Worm (Caenorhabditis elegans) whole organism, L2 larva: ENCODE results near the gene kgb-2.

ENCODE experiments used
- F13H6.1 ChIP-seq: sonication (generic microtip); optimal IDR thresholded peaks from 2 replicates; lab custom pipeline; 2016; ENCODE audit warnings: missing genetic modification characterization, missing compliant biosample characterization
- R02D3.7 ChIP-seq: fragments of 150-350 bp; optimal IDR thresholded peaks from 2 replicates; lab custom pipeline; 2014; ENCODE audit warnings: missing biosample characterization, missing genetic modification characterization
- ZK546.5 ChIP-seq: sonication (generic microtip); optimal IDR thresholded peaks from 2 replicates; lab custom pipeline; 2017; ENCODE audit warnings: missing biosample characterization, missing genetic modification characterization
- alr-1 ChIP-seq: fragments of 150-350 bp; optimal IDR thresholded peaks from 2 replicates; lab custom pipeline; 2014; ENCODE audit warnings: missing biosample characterization, missing genetic modification characterization
- aly-2 ChIP-seq: fragments of 150-350 bp; optimal IDR thresholded peaks from 2 replicates; lab custom pipeline; 2014; ENCODE audit warnings: missing biosample characterization, missing genetic modification characterization
- ama-1 ChIP-seq: fragments of 150-350 bp; optimal IDR thresholded peaks from 2 replicates; lab custom pipeline; 2018; ENCODE audit warnings: inconsistent platforms
- ceh-16 ChIP-seq: fragments of 150-350 bp; optimal IDR thresholded peaks from 2 replicates; lab custom pipeline; 2014; ENCODE audit warnings: missing biosample characterization, missing genetic modification characterization
- ceh-82 ChIP-seq: fragments of 150-350 bp; optimal IDR thresholded peaks from 2 replicates; lab custom pipeline; 2014; ENCODE audit warnings: missing biosample characterization, missing genetic modification characterization
- crh-2 ChIP-seq: sonication (generic microtip); optimal IDR thresholded peaks from 2 replicates; lab custom pipeline; 2017; ENCODE audit warnings: missing biosample characterization, missing genetic modification characterization
- dmd-4 ChIP-seq: sonication (generic microtip); optimal IDR thresholded peaks from 2 replicates; lab custom pipeline; 2017; ENCODE audit warnings: missing biosample characterization, missing genetic modification characterization
- egl-27 ChIP-seq: sonication (generic microtip); optimal IDR thresholded peaks from 3 replicates; lab custom pipeline; 2017; ENCODE audit warnings: missing biosample characterization, missing genetic modification reagents, missing genetic modification characterization
- elt-1 ChIP-seq: fragments of 150-350 bp; optimal IDR thresholded peaks from 2 replicates; lab custom pipeline; 2014; ENCODE audit warnings: missing biosample characterization, missing genetic modification characterization
- fos-1 ChIP-seq: fragments of 150-350 bp; optimal IDR thresholded peaks from 2 replicates; lab custom pipeline; 2014; ENCODE audit warnings: missing biosample characterization, missing genetic modification characterization
- gmeb-1 ChIP-seq: fragments of 150-350 bp; optimal IDR thresholded peaks from 2 replicates; lab custom pipeline; 2014; ENCODE audit warnings: missing biosample characterization, missing genetic modification characterization
- lin-11 ChIP-seq: fragments of 150-350 bp; sonication (generic microtip); optimal IDR thresholded peaks from 2 replicates; lab custom pipeline; 2014; ENCODE audit warnings: missing biosample characterization, missing genetic modification characterization, inconsistent platforms, mixed read lengths
- lin-13 ChIP-seq: fragments of 150-350 bp; optimal IDR thresholded peaks from 2 replicates; lab custom pipeline; 2014; ENCODE audit warnings: missing biosample characterization, missing genetic modification reagents, missing genetic modification characterization
- lin-39 ChIP-seq: fragments of 150-350 bp; optimal IDR thresholded peaks from 2 replicates; lab custom pipeline; 2014; ENCODE audit warnings: missing biosample characterization, missing genetic modification reagents, missing genetic modification characterization
- lsy-2 ChIP-seq, 2 experiments: fragments of 150-350 bp in 1 of 2; sonication (generic microtip) in 1 of 2; optimal IDR thresholded peaks; 2 replicates each; lab custom pipeline; 2014 to 2017; ENCODE audit warnings: missing biosample characterization in 2 of 2, missing genetic modification characterization in 2 of 2
- mab-5 ChIP-seq: fragments of 150-350 bp; optimal IDR thresholded peaks from 2 replicates; lab custom pipeline; 2014; ENCODE audit warnings: missing biosample characterization, missing genetic modification characterization
- mbf-1 ChIP-seq: sonication (generic microtip); optimal IDR thresholded peaks from 2 replicates; lab custom pipeline; 2017; ENCODE audit warnings: missing biosample characterization, missing genetic modification characterization
- mdl-1 ChIP-seq, 2 experiments: fragments of 150-350 bp in 1 of 2; sonication (generic microtip) in 1 of 2; optimal IDR thresholded peaks; 2 replicates each; lab custom pipeline; 2017; ENCODE audit warnings: missing biosample characterization in 2 of 2, missing genetic modification characterization in 2 of 2
- nhr-10 ChIP-seq: sonication (generic microtip); optimal IDR thresholded peaks from 2 replicates; lab custom pipeline; 2017; ENCODE audit warnings: missing biosample characterization, missing genetic modification characterization
- nhr-11 ChIP-seq: fragments of 150-350 bp; optimal IDR thresholded peaks from 2 replicates; lab custom pipeline; 2014; ENCODE audit warnings: missing biosample characterization, missing genetic modification characterization
- nhr-12 ChIP-seq: fragments of 150-350 bp; optimal IDR thresholded peaks from 2 replicates; lab custom pipeline; 2014; ENCODE audit warnings: missing biosample characterization, missing genetic modification characterization
- nhr-129 ChIP-seq: fragments of 150-350 bp; optimal IDR thresholded peaks from 2 replicates; lab custom pipeline; 2014; ENCODE audit warnings: missing biosample characterization, missing genetic modification characterization
- nhr-23 ChIP-seq: fragments of 150-350 bp; optimal IDR thresholded peaks from 2 replicates; lab custom pipeline; 2014; ENCODE audit warnings: missing biosample characterization, missing genetic modification reagents, missing genetic modification characterization
- nhr-25 ChIP-seq: fragments of 150-350 bp; sonication (generic microtip); optimal IDR thresholded peaks from 3 replicates; lab custom pipeline; 2014; ENCODE audit warnings: missing biosample characterization, missing genetic modification characterization
- nhr-6 ChIP-seq: fragments of 150-350 bp; optimal IDR thresholded peaks from 2 replicates; lab custom pipeline; 2014; ENCODE audit warnings: missing biosample characterization, missing genetic modification characterization
- nhr-77 ChIP-seq: fragments of 150-350 bp; optimal IDR thresholded peaks from 2 replicates; lab custom pipeline; 2014; ENCODE audit warnings: missing biosample characterization, missing genetic modification characterization
- peb-1 ChIP-seq: fragments of 150-350 bp; optimal IDR thresholded peaks from 2 replicates; lab custom pipeline; 2014; ENCODE audit warnings: missing biosample characterization, missing genetic modification characterization
- sem-4 ChIP-seq: fragments of 150-350 bp; optimal IDR thresholded peaks from 2 replicates; lab custom pipeline; 2014; ENCODE audit warnings: missing biosample characterization, missing genetic modification reagents, missing genetic modification characterization
- skn-1 ChIP-seq: sonication (generic microtip); optimal IDR thresholded peaks from 2 replicates; lab custom pipeline; 2017; ENCODE audit warnings: missing biosample characterization, missing genetic modification characterization
- sma-3 ChIP-seq: sonication (generic microtip); optimal IDR thresholded peaks from 2 replicates; lab custom pipeline; 2016; ENCODE audit warnings: missing genetic modification reagents, missing genetic modification characterization, missing compliant biosample characterization
- sma-9 ChIP-seq, 2 experiments: fragments of 150-350 bp in 1 of 2; sonication (generic microtip) in 1 of 2; optimal IDR thresholded peaks; 2 replicates each; lab custom pipeline; 2014 to 2016; ENCODE audit warnings: missing genetic modification characterization in 2 of 2, mild to moderate bottlenecking in 1 of 2, missing biosample characterization in 1 of 2, missing compliant biosample characterization in 1 of 2, missing genetic modification reagents in 1 of 2, moderate library complexity in 1 of 2
- snpc-4 ChIP-seq: fragments of 150-350 bp; optimal IDR thresholded peaks from 2 replicates; lab custom pipeline; 2014; ENCODE audit warnings: missing biosample characterization, missing genetic modification characterization
- unc-39 ChIP-seq: fragments of 150-350 bp; optimal IDR thresholded peaks from 2 replicates; lab custom pipeline; 2014; ENCODE audit warnings: missing biosample characterization, missing genetic modification characterization
- unc-55 ChIP-seq: fragments of 150-350 bp; sonication (generic microtip); optimal IDR thresholded peaks from 3 replicates; lab custom pipeline; 2014; ENCODE audit warnings: missing biosample characterization, missing genetic modification reagents, missing genetic modification characterization
- unc-62 ChIP-seq: fragments of 150-350 bp; optimal IDR thresholded peaks from 2 replicates; lab custom pipeline; 2014; ENCODE audit warnings: missing biosample characterization, missing genetic modification reagents, missing genetic modification characterization
- zag-1 ChIP-seq: fragments of 150-350 bp; optimal IDR thresholded peaks from 2 replicates; lab custom pipeline; 2014; ENCODE audit warnings: missing biosample characterization, missing genetic modification characterization
- ztf-1 ChIP-seq: fragments of 200-800 bp; sonication (Bioruptor generic); conservative IDR thresholded peaks from 2 replicates; pipeline ENCODE4 v1.3.6; 2022; ENCODE audit warnings: missing genetic modification characterization, missing compliant biosample characterization
- ztf-11 ChIP-seq: sonication (generic microtip); optimal IDR thresholded peaks from 2 replicates; lab custom pipeline; 2017; ENCODE audit warnings: missing biosample characterization, missing genetic modification characterization
- ztf-4 ChIP-seq: fragments of 150-350 bp; optimal IDR thresholded peaks from 2 replicates; lab custom pipeline; 2014; ENCODE audit warnings: missing biosample characterization, missing genetic modification characterization

The kgb-2 gene

DNA sequence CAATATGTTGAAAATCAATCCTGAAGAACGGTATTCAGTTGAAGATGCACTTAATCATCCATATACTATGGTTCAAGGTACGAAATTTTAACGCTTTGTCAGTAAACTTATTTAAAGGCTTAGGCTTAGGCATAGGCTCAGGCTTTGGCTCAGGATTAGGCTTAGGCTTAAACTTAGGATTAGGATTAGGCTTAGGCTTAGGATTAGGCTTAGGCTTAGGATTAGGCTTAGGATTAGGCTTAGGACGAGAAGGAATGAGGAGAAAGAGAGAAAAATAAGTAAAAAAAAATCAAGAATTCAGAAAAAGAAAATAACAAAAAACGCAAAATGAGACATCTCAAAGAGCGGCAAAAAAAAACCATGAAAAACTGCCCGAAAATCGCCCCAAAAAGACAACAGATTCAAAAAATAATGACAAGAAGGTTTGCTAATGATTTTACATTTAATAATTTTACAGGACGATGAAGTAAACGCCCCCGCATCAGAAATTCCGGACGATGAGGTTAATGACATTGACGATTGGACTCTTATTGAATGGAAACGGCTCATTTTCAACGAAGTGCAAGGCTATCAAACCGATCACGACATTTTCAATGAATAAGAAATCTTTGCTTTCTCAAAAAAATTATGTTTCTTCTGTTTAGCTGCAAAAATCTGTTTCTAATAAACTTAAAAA is 2.1 kb downstream of the kgb-2 start:
- TF ChIP-seq aly-2 (tag; lab: Kevin White, UChicago) (no peak), alr-1 (tag; lab: Kevin White, UChicago) (no peak), gmeb-1 (tag; lab: Kevin White, UChicago) (no peak), skn-1 (no peak), dmd-4 (tag; lab: Kevin White, UChicago) (no peak), ztf-11 (tag; lab: Kevin White, UChicago) (no peak), ceh-82 (tag; lab: Kevin White, UChicago) (no peak), nhr-25 (tag; lab: Kevin White, UChicago) (no peak), zag-1 (no peak), unc-55 (GFP tag; lab: Kevin White, UChicago) (no peak), nhr-12 (no peak), nhr-77 (tag; lab: Kevin White, UChicago) (no peak), nhr-23 (tag; lab: Kevin White, UChicago) (no peak), ZK546.5 (tag; lab: Kevin White, UChicago) (no peak), lin-11 (no peak), peb-1 (tag; lab: Kevin White, UChicago) (no peak), mdl-1 (tag; optimal IDR thresholded peaks at IDR 0.05; lab: Kevin White, UChicago) (no peak), elt-1 (tag; lab: Kevin White, UChicago) (no peak)

ce11 chrIV:3610987-3611386 is 4.4 kb downstream of the kgb-2 start:
- TF ChIP-seq mdl-1 (tag; optimal IDR thresholded peaks at IDR 0.05; lab: Kevin White, UChicago) (no peak), ZK546.5 (tag; lab: Kevin White, UChicago) (no peak), lsy-2 (tag; optimal IDR thresholded peaks at IDR 0.05; lab: Kevin White, UChicago) (no peak), lin-13 (no peak), skn-1 (no peak), F13H6.1 (no peak), egl-27 (tag; lab: Kevin White, UChicago) (no peak), unc-55 (GFP tag; lab: Kevin White, UChicago) (no peak), unc-62 (no peak), ama-1 (no peak), elt-1 (tag; lab: Kevin White, UChicago) (no peak), lin-39 (no peak), nhr-10 (tag; lab: Kevin White, UChicago) (no peak), mab-5 (tag; lab: Kevin White, UChicago) (no peak), peb-1 (tag; lab: Kevin White, UChicago) (no peak), nhr-12 (no peak), ceh-82 (tag; lab: Kevin White, UChicago) (no peak), unc-39 (tag; lab: Kevin White, UChicago) (no peak), crh-2 (tag; lab: Kevin White, UChicago) (no peak)

- TF ChIP-seq ztf-4 (tag; lab: Kevin White, UChicago) (no peak), nhr-23 (tag; lab: Kevin White, UChicago) (no peak), mdl-1 (tag; optimal IDR thresholded peaks at IDR 0.05; lab: Kevin White, UChicago) (peak in 1 of 2 experiments; percentile 64), F13H6.1 (peak; percentile 63), sma-9 (GFP tag; optimal IDR thresholded peaks at IDR 0.05; lab: Kevin White, UChicago) (peak; percentile 52), sma-9 (tag; optimal IDR thresholded peaks at IDR 0.05; lab: Kevin White, UChicago) (no peak), gmeb-1 (tag; lab: Kevin White, UChicago) (peak; percentile 45), fos-1 (tag; lab: Kevin White, UChicago) (peak; percentile 59), crh-2 (tag; lab: Kevin White, UChicago) (peak; percentile 66), sma-3 (GFP tag; lab: Kevin White, UChicago) (peak; percentile 43), ceh-82 (tag; lab: Kevin White, UChicago) (no peak), ceh-16 (tag; lab: Kevin White, UChicago) (no peak), nhr-11 (tag; lab: Kevin White, UChicago) (no peak)
- TF ChIP-seq, all 48 proteins: peak for 7
Measured at ce11 chrIV:3611845-3612244, 5.3 kb downstream of the kgb-2 start.

DNA sequence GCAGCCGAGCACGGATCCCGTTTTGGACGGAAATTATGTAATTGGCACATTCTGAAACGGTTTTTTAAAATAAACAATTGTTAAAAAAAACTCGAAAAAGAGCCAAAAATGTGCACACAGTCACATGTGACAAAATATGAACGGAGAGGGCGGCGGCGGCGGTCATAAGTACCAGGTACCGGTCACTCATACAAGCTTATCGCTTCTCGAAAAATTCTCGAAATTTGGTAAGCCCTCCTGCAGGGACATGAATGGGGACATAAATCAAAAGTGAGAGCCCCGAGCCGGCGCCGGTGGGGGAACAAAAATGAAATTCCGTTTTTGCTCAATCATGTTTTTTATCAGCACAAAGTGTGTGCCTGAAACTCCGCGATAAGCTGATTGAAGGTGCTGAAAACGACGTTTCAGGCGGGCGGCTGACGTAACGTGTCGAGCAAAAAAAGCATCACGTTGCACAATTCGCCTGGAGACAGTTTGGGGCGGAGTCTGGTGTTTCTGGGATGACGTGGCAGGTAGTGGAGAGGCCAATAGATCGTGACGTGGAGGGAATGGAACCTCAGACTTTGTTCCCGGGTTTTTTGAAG is 6.5 kb downstream of the kgb-2 start, which contains the start of gene ltah-1.2:
ltah-1.2 (minus strand) TSS at position 51 of the 584 bp plus-strand sequence.
- no peak for TF ChIP-seq aly-2 (tag; lab: Kevin White, UChicago)
- TF ChIP-seq ceh-82 (tag; lab: Kevin White, UChicago): no peak
- TF ChIP-seq lsy-2 (tag; optimal IDR thresholded peaks at IDR 0.05; lab: Kevin White, UChicago): no peak
- no peak for TF ChIP-seq peb-1 (tag; lab: Kevin White, UChicago)
- TF ChIP-seq ztf-1 (GFP tag; lab: Robert Waterston, UW): no peak
- TF ChIP-seq snpc-4 (tag; lab: Kevin White, UChicago): no peak
- no peak for TF ChIP-seq mdl-1 (tag; optimal IDR thresholded peaks at IDR 0.05; lab: Kevin White, UChicago)
- no peak for TF ChIP-seq nhr-10 (tag; lab: Kevin White, UChicago)
- TF ChIP-seq nhr-6 (tag; lab: Kevin White, UChicago): no peak
- TF ChIP-seq F13H6.1: peak; percentile 39
- no peak for TF ChIP-seq skn-1
- no peak for TF ChIP-seq R02D3.7
- TF ChIP-seq sem-4: no peak
- TF ChIP-seq nhr-129 (tag; lab: Kevin White, UChicago): no peak
- no peak for TF ChIP-seq lin-13
- TF ChIP-seq fos-1 (tag; lab: Kevin White, UChicago): peak; percentile 54
- no peak for TF ChIP-seq mbf-1
- peak; percentile 39 for TF ChIP-seq sma-9 (GFP tag; optimal IDR thresholded peaks at IDR 0.05; lab: Kevin White, UChicago)
- no peak for TF ChIP-seq sma-9 (tag; optimal IDR thresholded peaks at IDR 0.05; lab: Kevin White, UChicago)
- TF ChIP-seq nhr-23 (tag; lab: Kevin White, UChicago): no peak
- peak; percentile 50 for TF ChIP-seq crh-2 (tag; lab: Kevin White, UChicago)
